Worm (Caenorhabditis elegans) whole organism, L4/young adult: Measurements from ENCODE around the gene rmd-1.

ENCODE experiments used
- W03F9.2 ChIP-seq: fragments of 150-350 bp; optimal IDR thresholded peaks from 2 replicates; lab custom pipeline; 2014; ENCODE audit warnings: missing biosample characterization, missing genetic modification characterization
- him-1 ChIP-seq: sonication (generic microtip); optimal IDR thresholded peaks from 2 replicates; lab custom pipeline; 2016; ENCODE audit warnings: missing genotype, missing genetic modification reagents, missing genetic modification characterization, missing compliant biosample characterization

DNA sequence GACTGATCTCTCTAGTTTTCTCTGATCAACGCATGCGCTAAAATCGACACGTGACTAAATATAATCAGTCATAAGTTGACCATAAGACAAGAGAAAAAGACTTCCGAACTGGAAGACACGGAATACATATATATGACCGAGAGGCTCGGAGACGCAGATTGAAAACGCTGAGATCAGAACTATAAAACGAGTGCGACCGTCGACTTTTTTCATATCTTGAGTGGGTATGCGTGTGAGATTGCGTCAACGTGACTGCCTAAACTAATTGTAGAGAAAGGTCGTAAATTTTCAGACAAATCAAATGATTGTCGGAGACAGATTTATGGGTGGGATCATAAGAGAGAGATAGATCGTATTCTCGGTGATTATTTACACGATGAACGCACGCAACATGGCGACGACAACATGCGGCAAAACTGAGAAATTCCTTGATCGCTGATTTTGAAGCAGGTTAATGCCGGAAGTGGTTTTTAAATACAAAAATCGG, 48.7 kb downstream of the rmd-1 start:
- TF ChIP-seq him-1: no peak
- TF ChIP-seq W03F9.2 (tag; lab: Kevin White, UChicago): no peak
